Worm (Caenorhabditis elegans): ENCODE results near the gene T04B2.3.

T04B2.3 gene

ce11 chrIV:10066456-10066855 is 19.2 kb downstream of the T04B2.3 start:
- no peak for TF ChIP-seq sem-4 (tag; optimal IDR thresholded peaks at IDR 0.05)
- peak; percentile 61 for TF ChIP-seq fos-1 (tag; optimal IDR thresholded peaks at IDR 0.05)

ce11 chrIV:10067541-10067940 is 20.3 kb downstream of the T04B2.3 start, which contains the start of gene cwn-2:
TSS of gene cwn-2 (plus strand) at chrIV:10067816.
- TF ChIP-seq elt-3 (tag; optimal IDR thresholded peaks at IDR 0.05): no peak
- no peak for TF ChIP-seq egl-27 (tag; optimal IDR thresholded peaks at IDR 0.05)
- TF ChIP-seq ceh-16 (tag; optimal IDR thresholded peaks at IDR 0.05): no peak
- TF ChIP-seq peb-1 (tag; optimal IDR thresholded peaks at IDR 0.05): no peak
- TF ChIP-seq nhr-21 (tag; optimal IDR thresholded peaks at IDR 0.05): no peak
- TF ChIP-seq snpc-4 (tag; optimal IDR thresholded peaks at IDR 0.05): no peak
- no peak for TF ChIP-seq mbf-1 (tag; optimal IDR thresholded peaks at IDR 0.05)

ce11 chrIV:10068266-10068665 is 21.1 kb downstream of the T04B2.3 start:
- TF ChIP-seq blmp-1 (tag; optimal IDR thresholded peaks at IDR 0.05; ENCODE audit: insufficient read depth) (no peak), F13H6.1 (tag; optimal IDR thresholded peaks at IDR 0.05) (no peak), nhr-12 (tag; optimal IDR thresholded peaks at IDR 0.05) (no peak), unc-55 (GFP tag; optimal IDR thresholded peaks at IDR 0.05) (no peak), gmeb-1 (tag; optimal IDR thresholded peaks at IDR 0.05) (no peak), elt-3 (tag; optimal IDR thresholded peaks at IDR 0.05) (no peak)

- TF ChIP-seq nhr-23 (tag; optimal IDR thresholded peaks at IDR 0.05) (no peak), nhr-11 (tag; optimal IDR thresholded peaks at IDR 0.05) (no peak), nhr-25 (tag; optimal IDR thresholded peaks at IDR 0.05) (no peak), ceh-16 (tag; optimal IDR thresholded peaks at IDR 0.05) (no peak), ama-1 (optimal IDR thresholded peaks at IDR 0.05) (no peak), mab-5 (tag; optimal IDR thresholded peaks at IDR 0.05) (no peak), lsy-2 (tag; optimal IDR thresholded peaks at IDR 0.05) (no peak), ZK546.5 (tag; optimal IDR thresholded peaks at IDR 0.05) (no peak), dmd-4 (tag; optimal IDR thresholded peaks at IDR 0.05) (no peak), C34F6.9 (tag; optimal IDR thresholded peaks at IDR 0.05) (no peak), lin-11 (tag; optimal IDR thresholded peaks at IDR 0.05) (no peak), nhr-21 (tag; optimal IDR thresholded peaks at IDR 0.05) (no peak), ceh-82 (tag; optimal IDR thresholded peaks at IDR 0.05) (no peak), mdl-1 (tag; optimal IDR thresholded peaks at IDR 0.05) (no peak), skn-1 (tag; optimal IDR thresholded peaks at IDR 0.05) (no peak), nhr-77 (tag; optimal IDR thresholded peaks at IDR 0.05) (no peak), aly-2 (tag; optimal IDR thresholded peaks at IDR 0.05) (no peak), elt-1 (tag; optimal IDR thresholded peaks at IDR 0.05) (no peak)
Measured at ce11 chrIV:10072527-10072926, 25.3 kb downstream of the T04B2.3 start, which contains the start of gene W01B6.3. TSS of gene W01B6.3 (minus strand) at chrIV:10072627.

ce11 chrIV:10075034-10075510 is 27.9 kb downstream of the T04B2.3 start, which contains the start of the genes ttbk-4 and W01B6.4:
TSS of gene ttbk-4 (minus strand) at chrIV:10075134.
TSS of gene W01B6.4 (plus strand) at chrIV:10075460.
- TF ChIP-seq fos-1 (tag; optimal IDR thresholded peaks at IDR 0.05): no peak
- TF ChIP-seq elt-3 (tag; optimal IDR thresholded peaks at IDR 0.05): no peak
- no peak for TF ChIP-seq alr-1 (tag; optimal IDR thresholded peaks at IDR 0.05)
- no peak for TF ChIP-seq sem-4 (tag; optimal IDR thresholded peaks at IDR 0.05)
- TF ChIP-seq peb-1 (tag; optimal IDR thresholded peaks at IDR 0.05): no peak
- no peak for TF ChIP-seq lin-39 (tag; optimal IDR thresholded peaks at IDR 0.05)
- no peak for TF ChIP-seq ceh-82 (tag; optimal IDR thresholded peaks at IDR 0.05)
- no peak for TF ChIP-seq sma-3 (GFP tag; optimal IDR thresholded peaks at IDR 0.05)
- no peak for TF ChIP-seq R02D3.7 (tag; optimal IDR thresholded peaks at IDR 0.05)
- TF ChIP-seq F13H6.1 (tag; optimal IDR thresholded peaks at IDR 0.05): no peak
- no peak for TF ChIP-seq unc-62 (GFP tag; optimal IDR thresholded peaks at IDR 0.05)
- TF ChIP-seq nhr-237 (tag; optimal IDR thresholded peaks at IDR 0.05): no peak
- no peak for TF ChIP-seq mdl-1 (tag; optimal IDR thresholded peaks at IDR 0.05)
- no peak for TF ChIP-seq mbf-1 (tag; optimal IDR thresholded peaks at IDR 0.05)
- TF ChIP-seq ztf-1 (GFP tag; conservative IDR thresholded peaks at IDR 0.05): no peak
- TF ChIP-seq lin-13 (GFP tag; optimal IDR thresholded peaks at IDR 0.05): no peak
- TF ChIP-seq nhr-6 (tag; optimal IDR thresholded peaks at IDR 0.05): no peak
- no peak for TF ChIP-seq nhr-10 (tag; optimal IDR thresholded peaks at IDR 0.05)
- no peak for TF ChIP-seq dmd-4 (tag; optimal IDR thresholded peaks at IDR 0.05)
- TF ChIP-seq nhr-21 (tag; optimal IDR thresholded peaks at IDR 0.05): no peak

Measured in whole organism, L2 larva.